Fruit fly (Drosophila melanogaster): ENCODE measurements around the gene Eph.

Eph gene

dm6 chr4:663055-663670, 52.7 kb downstream of the Eph start, which contains the start of the genes CG46466 and Slip1 (continued):
- TF ChIP-seq pfk (GFP tag; optimal IDR thresholded peaks at IDR 0.05), result peak; percentile 3
- TF ChIP-seq az2 (GFP tag; optimal IDR thresholded peaks at IDR 0.05), result peak; percentile 6
- no peak for TF ChIP-seq Poxn (GFP tag; IDR thresholded peaks at IDR 0.05)
- no peak for TF ChIP-seq CG3407 (GFP tag; optimal IDR thresholded peaks at IDR 0.05)
- peak; percentile 6 for TF ChIP-seq CG12942 (GFP tag; optimal IDR thresholded peaks at IDR 0.05)
- peak; percentile 37 for TF ChIP-seq CG3995 (GFP tag; optimal IDR thresholded peaks at IDR 0.05)
- TF ChIP-seq twi (tag; optimal IDR thresholded peaks at IDR 0.05), result peak; percentile 36
- TF ChIP-seq sug (tag; optimal IDR thresholded peaks at IDR 0.05), result peak; percentile 16
- TF ChIP-seq zen (tag; optimal IDR thresholded peaks at IDR 0.05), result peak; percentile 38
- peak; percentile 47 for TF ChIP-seq ind (GFP tag; optimal IDR thresholded peaks at IDR 0.05)
- peak; percentile 47 for TF ChIP-seq Sry-δ (GFP tag; optimal IDR thresholded peaks at IDR 0.05)
- no peak for TF ChIP-seq bowl (GFP tag; IDR thresholded peaks at IDR 0.05)
- TF ChIP-seq Ada2b (GFP tag; IDR thresholded peaks at IDR 0.05), result no peak
- peak; percentile 52 for TF ChIP-seq CG12659 (GFP tag; optimal IDR thresholded peaks at IDR 0.05)
- TF ChIP-seq CG31388 (GFP tag; optimal IDR thresholded peaks at IDR 0.05), result no peak
- peak; percentile 32 for TF ChIP-seq CG18262 (tag; optimal IDR thresholded peaks at IDR 0.05)

dm6 chr4:664277-664676, 53.8 kb downstream of the Eph start:
- TF ChIP-seq CG2199 (GFP tag; IDR thresholded peaks at IDR 0.05), result 0 out of 3 replicates have a peak, but pooled peaks have one; percentile 51
- TF ChIP-seq D19A (tag; optimal IDR thresholded peaks at IDR 0.05), result peak; percentile 72
- no peak for TF ChIP-seq rib (GFP tag; IDR thresholded peaks at IDR 0.05)

- TF ChIP-seq Kr (GFP tag; optimal IDR thresholded peaks at IDR 0.05), result no peak
- TF ChIP-seq CG8944 (GFP tag; optimal IDR thresholded peaks at IDR 0.05), result peak; percentile 17
- TF ChIP-seq Hr78 (GFP tag; optimal IDR thresholded peaks at IDR 0.05), result no peak
- peak; percentile 30; the same call in 1 of the 2 replicates for TF ChIP-seq unc-4 (GFP tag; IDR thresholded peaks at IDR 0.05; ENCODE audit: partially characterized antibody)
- peak; percentile 10 for TF ChIP-seq D19A (tag; optimal IDR thresholded peaks at IDR 0.05)
- TF ChIP-seq dmrt11E (tag; optimal IDR thresholded peaks at IDR 0.05), result peak; percentile 8
- TF ChIP-seq CG14710 (tag; optimal IDR thresholded peaks at IDR 0.05), result peak; percentile 54
- TF ChIP-seq CG3995 (GFP tag; optimal IDR thresholded peaks at IDR 0.05), result peak; percentile 51
- peak; percentile 77 for TF ChIP-seq BEAF-32 (GFP tag; optimal IDR thresholded peaks at IDR 0.05)
- peak; percentile 3 for TF ChIP-seq lilli (GFP tag; optimal IDR thresholded peaks at IDR 0.05)
- no peak for TF ChIP-seq crp (GFP tag; optimal IDR thresholded peaks at IDR 0.05)
- no peak for TF ChIP-seq CG17328 (GFP tag; IDR thresholded peaks at IDR 0.05)
- TF ChIP-seq CG34422 (GFP tag; IDR thresholded peaks at IDR 0.05), result peak; percentile 86; the same call in 2 of the 3 replicates
- TF ChIP-seq phol (tag; optimal IDR thresholded peaks at IDR 0.05), result peak; percentile 51
- TF ChIP-seq Scr (GFP tag; IDR thresholded peaks at IDR 0.05; ENCODE audit: partially characterized antibody), result peak; percentile 59
- no peak for TF ChIP-seq CG17385 (GFP tag; optimal IDR thresholded peaks at IDR 0.05)
- peak; percentile 99 for TF ChIP-seq CG30020 (tag; optimal IDR thresholded peaks at IDR 0.05)
- no peak for TF ChIP-seq fd102C (GFP tag; optimal IDR thresholded peaks at IDR 0.05)
- TF ChIP-seq sens (GFP tag), result peak; percentile 84
- TF ChIP-seq bowl (GFP tag; IDR thresholded peaks at IDR 0.05), result no peak
- TF ChIP-seq YL-1 (GFP tag; optimal IDR thresholded peaks at IDR 0.05), result peak; percentile 15
- peak; percentile 32; the same call in 1 of the 2 replicates for TF ChIP-seq CG13287 (GFP tag; IDR thresholded peaks at IDR 0.05; ENCODE audit: partially characterized antibody)
- no peak for TF ChIP-seq run (tag; optimal IDR thresholded peaks at IDR 0.05)
- TF ChIP-seq CG17802 (tag; optimal IDR thresholded peaks at IDR 0.05), result peak; percentile 97
- TF ChIP-seq ERR (GFP tag; optimal IDR thresholded peaks at IDR 0.05), result peak; percentile 1
- peak; percentile 52 for TF ChIP-seq zen (tag; optimal IDR thresholded peaks at IDR 0.05)
- peak in 1 of 2 experiments; percentile 60 for TF ChIP-seq eve (GFP tag; optimal IDR thresholded peaks at IDR 0.05)
- TF ChIP-seq Sry-δ (GFP tag; optimal IDR thresholded peaks at IDR 0.05), result peak; percentile 88
- peak; percentile 86 for TF ChIP-seq CG11723 (GFP tag; optimal IDR thresholded peaks at IDR 0.05)
- no peak for TF ChIP-seq tin (GFP tag; optimal IDR thresholded peaks at IDR 0.05)
- TF ChIP-seq CG2116 (GFP tag; optimal IDR thresholded peaks at IDR 0.05), result peak; percentile 31
Observed at dm6 chr4:670905-671419, 60.5 kb downstream of the Eph start, which contains the start of gene CG11360. Gene CG11360 (plus strand): TSS chr4:671142.
